Fruit fly (Drosophila melanogaster): Measurements from ENCODE around the gene nxf2.

- no peak for TF ChIP-seq CG8478 (optimal IDR thresholded peaks at IDR 0.05)
- TF ChIP-seq Dll (optimal IDR thresholded peaks at IDR 0.05): no peak
- no peak for TF ChIP-seq EcR (GFP tag; optimal IDR thresholded peaks at IDR 0.05)
Measured at dm6 chr3L:16544220-16544619, 35.9 kb downstream of the nxf2 start.
